Fruit fly (Drosophila melanogaster) whole organism: ENCODE results near the gene dod.

Experiments used
- CG8478 ChIP-seq: fragments of >200 bp; optimal IDR thresholded peaks from 2 replicates; lab custom pipeline; 2018; ENCODE audit warnings: inconsistent platforms
- Dll ChIP-seq: fragments of >200 bp; optimal IDR thresholded peaks from 2 replicates; lab custom pipeline; 2017
- EcR ChIP-seq, 2 experiments: fragments of >200 bp; optimal IDR thresholded peaks; 2 replicates each; lab custom pipeline; 2017; ENCODE audit warnings: missing biosample characterization in 2 of 2, missing genetic modification characterization in 2 of 2, missing genetic modification reagents in 2 of 2
- pan ChIP-seq: fragments of >200 bp; optimal IDR thresholded peaks from 2 replicates; lab custom pipeline; 2017
- psq ChIP-seq: fragments of >200 bp; optimal IDR thresholded peaks from 2 replicates; lab custom pipeline; 2017

DNA sequence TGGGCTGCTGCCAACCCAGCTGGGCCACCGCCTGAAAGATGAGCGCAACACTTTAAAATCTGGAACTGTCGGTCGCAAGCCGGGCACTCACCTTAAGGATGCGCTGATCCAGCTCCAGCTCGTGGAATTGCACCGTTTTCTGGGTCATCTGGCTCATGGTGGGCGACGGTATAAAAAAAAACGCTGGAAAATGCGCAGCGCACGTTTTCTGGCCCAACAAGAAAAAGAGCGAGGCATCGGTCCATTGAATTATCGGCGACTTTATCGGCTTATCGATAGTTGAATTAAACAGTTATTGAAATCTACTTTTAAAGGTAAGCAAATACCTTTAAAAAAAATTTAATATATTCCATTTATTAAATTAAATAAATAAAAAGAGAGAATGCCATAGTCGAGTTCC is 42.5 kb downstream of the dod start, which contains the start of gene Ddx56:
- TF ChIP-seq psq (lab: Kevin White, UChicago) = no peak
- no peak for TF ChIP-seq CG8478 (lab: Kevin White, UChicago)
- no peak for TF ChIP-seq Dll
- no peak for TF ChIP-seq pan (lab: Kevin White, UChicago)
- TF ChIP-seq EcR (GFP tag; optimal IDR thresholded peaks at IDR 0.05; lab: Kevin White, UChicago) = no peak
